Worm (Caenorhabditis elegans): ENCODE measurements around the gene frpr-5.

frpr-5 gene

DNA sequence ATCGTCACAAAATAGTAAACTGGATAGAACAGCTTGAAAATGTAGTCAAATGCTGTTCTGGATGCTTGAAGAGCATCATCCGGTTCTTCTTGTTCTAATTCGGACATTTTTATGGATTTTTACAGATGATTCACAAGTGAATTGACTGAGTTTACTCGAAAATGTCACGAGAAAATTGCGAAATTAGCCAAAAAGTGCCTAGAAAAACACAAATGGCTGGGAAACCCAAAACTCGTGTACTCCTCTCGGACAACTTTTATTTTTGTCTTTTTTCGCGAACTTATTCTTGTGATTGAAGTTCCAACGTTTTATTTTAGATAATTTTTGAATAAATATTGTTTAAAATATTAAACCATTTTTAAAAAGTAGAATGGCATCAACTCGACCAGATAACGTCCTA is 15.7 kb upstream of the frpr-5 start, which contains the start of the genes C56A3.4 and C56A3.5:
Gene C56A3.4 (minus strand): TSS at position 154 of the 400 bp plus-strand sequence.
Gene C56A3.5 (plus strand): TSS at position 367 of the 400 bp plus-strand sequence.
- TF ChIP-seq unc-62 (GFP tag; optimal IDR thresholded peaks at IDR 0.05): no peak

DNA sequence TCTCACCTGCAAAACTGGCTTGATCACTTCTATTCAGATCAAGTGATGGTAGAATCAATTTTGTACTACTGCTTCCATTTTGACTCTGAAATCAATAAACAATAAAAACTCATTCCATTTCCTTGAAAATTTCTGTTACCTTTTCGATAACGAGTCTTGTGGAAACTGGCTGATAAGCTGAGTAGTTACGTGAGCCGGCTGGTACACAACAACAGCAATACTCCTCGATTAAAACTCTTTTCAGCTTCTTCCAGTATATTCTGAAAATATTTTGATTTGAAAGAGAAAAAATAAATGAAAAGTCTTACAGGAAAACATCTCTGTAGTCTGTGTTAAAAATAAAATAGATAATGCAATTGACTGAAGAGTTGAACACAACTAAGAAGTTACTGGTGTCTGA is 3.4 kb downstream of the frpr-5 start:
- no peak for TF ChIP-seq unc-62 (GFP tag; optimal IDR thresholded peaks at IDR 0.05)

DNA sequence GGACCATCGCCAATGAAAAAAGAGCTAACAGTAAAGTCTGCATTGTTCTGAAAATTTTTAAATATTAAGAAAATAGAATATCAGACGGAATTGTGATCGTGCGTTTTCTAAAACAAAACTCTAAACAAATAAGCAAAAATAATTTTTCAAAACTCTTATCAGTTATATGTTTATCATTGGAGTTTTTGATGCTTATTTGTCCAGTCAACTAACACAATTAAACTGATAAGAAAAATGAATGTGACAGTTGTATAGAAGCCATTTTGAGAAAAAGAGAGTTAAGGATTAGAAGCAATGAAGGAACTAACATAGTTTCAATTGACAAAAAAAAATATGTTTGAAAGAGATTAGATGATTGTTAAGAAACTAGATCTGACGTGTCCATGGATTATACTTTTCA is 5.2 kb downstream of the frpr-5 start, which contains the start of gene ttr-44:
Gene ttr-44 (minus strand): TSS at position 47 of the 400 bp plus-strand sequence.
- no peak for TF ChIP-seq unc-62 (GFP tag; optimal IDR thresholded peaks at IDR 0.05)

DNA sequence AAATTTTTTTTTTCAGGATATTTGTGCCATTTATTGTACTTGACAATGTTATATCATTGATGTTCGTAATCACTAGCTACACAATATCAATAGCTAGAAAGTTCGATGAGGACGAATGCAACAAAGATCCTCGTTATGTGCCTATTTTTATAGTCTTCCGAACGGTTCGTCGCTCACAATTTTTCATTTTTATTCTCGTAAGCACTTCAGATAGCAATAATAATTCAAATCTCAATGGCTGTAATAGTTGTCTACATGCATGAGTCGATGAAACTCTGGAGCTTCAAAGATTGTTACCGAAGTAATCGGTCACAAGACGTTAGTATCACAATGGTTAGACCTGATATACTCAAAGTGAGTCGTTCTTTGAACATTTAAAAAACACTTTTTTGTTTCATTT is 6.7 kb downstream of the frpr-5 start:
- no peak for TF ChIP-seq unc-62 (GFP tag; optimal IDR thresholded peaks at IDR 0.05)

DNA sequence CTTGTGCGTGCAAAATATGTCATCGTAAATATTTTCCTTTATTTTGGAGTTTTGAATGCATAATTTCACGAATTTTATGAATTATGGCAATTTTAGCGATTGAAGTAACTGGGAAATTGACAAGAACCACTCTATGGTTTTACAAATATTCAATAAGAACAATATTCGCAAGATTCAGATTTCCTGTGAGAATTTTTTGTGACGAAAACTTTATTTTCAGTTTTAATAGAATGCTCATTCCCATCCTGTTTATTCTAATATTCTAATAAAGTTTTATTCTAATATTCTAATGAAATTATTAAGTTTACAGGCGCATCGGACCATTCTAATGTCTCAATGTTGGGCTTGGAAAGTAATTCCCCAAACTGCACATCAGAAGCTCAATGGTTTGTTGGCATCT is 12.7 kb downstream of the frpr-5 start, which contains the start of gene R11G10.3:
Gene R11G10.3 (plus strand): TSS at position 301 of the 400 bp plus-strand sequence.
- TF ChIP-seq unc-62 (GFP tag; optimal IDR thresholded peaks at IDR 0.05): no peak

DNA sequence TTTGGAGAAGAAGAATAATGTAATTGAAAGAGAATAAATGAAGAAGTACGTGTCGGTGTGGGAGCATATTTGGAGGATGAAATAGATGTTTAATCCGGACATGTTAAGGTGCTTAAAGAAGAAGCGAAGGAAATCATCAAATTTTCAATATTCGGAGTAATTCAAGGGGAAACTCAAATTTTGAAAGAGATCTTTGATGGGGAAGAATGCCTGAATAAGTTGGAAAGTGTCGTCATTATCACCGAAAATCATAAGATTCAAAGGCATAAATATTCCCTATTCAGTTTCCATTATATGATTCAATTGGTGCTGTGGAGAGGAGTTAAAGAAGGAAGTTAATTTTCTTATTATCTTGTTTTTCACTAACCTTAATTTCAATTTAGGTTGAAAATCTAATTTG is 20.8 kb downstream of the frpr-5 start, which contains the start of gene semi-1:
Gene semi-1 (minus strand): TSS at position 101 of the 400 bp plus-strand sequence.
- TF ChIP-seq unc-62 (GFP tag; optimal IDR thresholded peaks at IDR 0.05): no peak

DNA sequence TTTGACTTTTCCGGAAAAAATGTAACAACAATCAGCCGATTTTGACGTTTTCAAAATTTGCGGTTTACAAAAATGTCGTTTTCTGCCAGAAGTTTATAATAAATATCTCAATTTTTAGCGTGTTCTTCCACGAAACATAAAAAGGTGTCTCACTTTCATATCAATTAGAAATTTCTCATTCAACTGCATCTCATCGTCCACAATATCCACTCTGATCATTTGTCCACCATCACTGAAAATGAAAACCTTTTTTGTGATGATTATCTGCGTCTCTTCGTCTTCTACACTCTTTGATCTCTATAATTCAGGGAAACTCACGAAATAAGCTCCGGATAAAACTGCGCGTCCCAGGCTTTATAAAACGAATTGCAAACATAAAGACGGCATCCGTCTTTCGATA is 23.4 kb downstream of the frpr-5 start:
- TF ChIP-seq unc-62 (GFP tag; optimal IDR thresholded peaks at IDR 0.05): no peak

DNA sequence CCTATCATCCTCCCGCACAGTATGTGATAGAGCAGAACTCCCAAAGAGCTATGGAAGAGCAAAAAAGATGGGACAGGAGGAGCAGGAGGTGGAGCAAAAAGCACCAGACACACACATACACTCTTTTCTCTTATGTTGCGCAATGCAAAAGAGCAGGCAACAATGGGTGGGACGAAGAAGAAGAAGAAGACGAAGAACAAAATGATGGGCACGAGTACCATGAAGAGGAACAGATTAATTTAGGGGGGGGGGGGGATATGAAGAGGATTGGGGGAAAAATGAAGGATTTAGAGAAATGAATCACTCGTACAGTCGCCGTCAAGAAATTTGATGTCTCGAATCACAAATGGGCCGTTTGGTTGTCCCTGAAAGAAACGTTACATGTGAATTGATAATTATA is 24.3 kb downstream of the frpr-5 start, which contains the start of gene avr-15:
Gene avr-15 (minus strand): TSS at position 101 of the 400 bp plus-strand sequence.
- no peak for TF ChIP-seq unc-62 (GFP tag; optimal IDR thresholded peaks at IDR 0.05)

DNA sequence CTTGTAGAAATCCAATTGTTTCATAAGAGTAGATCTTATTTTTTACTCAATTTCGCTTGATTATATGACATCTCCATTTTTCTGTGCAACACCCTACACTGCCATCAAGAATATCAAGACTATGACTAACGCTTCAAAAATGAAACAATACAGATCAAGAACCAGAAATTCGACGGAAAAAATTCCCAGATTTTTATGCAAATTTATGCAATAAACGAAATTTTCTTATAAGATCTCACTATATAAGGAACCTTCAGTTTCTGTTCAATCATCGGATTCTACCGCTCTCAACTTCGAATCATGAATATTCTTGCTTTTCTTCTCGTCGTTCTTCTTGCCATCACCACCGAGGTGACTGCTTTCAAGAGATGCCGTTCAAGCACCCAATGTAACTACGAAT is 29.6 kb downstream of the frpr-5 start, which contains the start of gene R11G10.4:
Gene R11G10.4 (plus strand): TSS at position 301 of the 400 bp plus-strand sequence.
- TF ChIP-seq unc-62 (GFP tag; optimal IDR thresholded peaks at IDR 0.05): no peak

DNA sequence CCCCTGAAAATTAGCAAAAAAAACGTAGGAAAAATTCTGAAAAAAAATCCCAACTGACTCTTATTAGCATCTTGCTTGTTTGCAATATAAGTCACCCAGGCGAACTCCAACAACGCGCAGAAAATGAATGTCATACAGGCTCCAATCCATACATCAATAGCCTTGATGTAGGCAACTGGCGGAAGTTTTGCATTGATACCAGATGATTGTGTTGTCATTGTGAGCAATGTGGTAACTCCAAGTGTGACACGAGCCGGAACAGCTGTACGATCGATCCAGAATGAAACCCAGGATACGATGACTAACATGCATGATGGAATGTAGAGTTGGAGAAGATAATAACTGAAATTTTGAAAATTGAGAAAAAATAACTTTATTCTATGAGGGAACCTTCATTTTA is 36.7 kb downstream of the frpr-5 start:
- no peak for TF ChIP-seq unc-62 (GFP tag; optimal IDR thresholded peaks at IDR 0.05)

DNA sequence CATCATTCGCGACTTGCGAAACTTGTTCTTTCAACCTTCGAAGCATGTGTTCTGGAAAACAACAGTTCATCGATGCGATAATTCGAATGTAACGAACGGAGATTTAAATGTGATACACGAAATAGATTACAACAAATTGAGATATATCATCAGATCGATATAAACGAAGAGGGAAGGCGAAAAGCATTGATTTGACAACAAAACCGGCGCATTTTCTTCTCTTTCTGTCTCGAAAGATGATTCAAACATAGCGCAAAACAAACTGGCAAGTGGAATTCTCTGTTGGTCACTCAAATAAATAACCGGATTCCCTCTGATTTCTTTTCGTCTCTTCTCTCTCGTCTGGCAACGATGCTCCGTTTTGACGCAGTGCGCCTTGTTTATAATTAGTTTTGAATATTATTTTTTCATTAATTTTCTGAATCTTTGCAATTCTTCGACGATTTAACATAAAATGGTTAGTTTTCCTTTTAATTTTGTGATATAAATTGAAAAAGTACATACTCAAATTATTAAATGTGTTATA is 38.5 kb downstream of the frpr-5 start, which contains the start of the genes eea-1 and gut-2:
Gene eea-1 (minus strand): TSS at position 51 of the 526 bp plus-strand sequence.
Gene gut-2 (plus strand): TSS at position 369 of the 526 bp plus-strand sequence.
- no peak for TF ChIP-seq unc-62 (GFP tag; optimal IDR thresholded peaks at IDR 0.05)

DNA sequence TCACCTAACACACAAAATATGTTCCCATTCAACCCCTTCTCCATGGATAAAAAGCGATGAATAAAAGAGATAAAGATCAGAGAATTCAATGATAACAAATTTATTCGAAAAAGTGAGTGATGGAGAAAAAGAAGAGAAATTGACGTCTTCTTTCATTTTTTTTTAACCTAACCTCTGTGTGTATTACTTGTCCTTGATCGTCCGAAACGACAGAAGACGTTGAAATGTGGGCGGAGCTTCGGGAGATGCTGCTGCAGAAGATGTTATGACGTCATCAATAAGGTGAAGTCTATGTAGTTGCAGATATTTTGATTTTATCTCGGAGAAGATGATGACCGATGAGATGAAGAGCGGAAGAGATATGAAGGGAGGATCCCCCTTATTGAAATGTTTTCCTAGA is 46.1 kb downstream of the frpr-5 start, which contains the start of gene T10G3.3:
Gene T10G3.3 (minus strand): TSS at position 370 of the 400 bp plus-strand sequence.
- no peak for TF ChIP-seq unc-62 (GFP tag; optimal IDR thresholded peaks at IDR 0.05)

DNA sequence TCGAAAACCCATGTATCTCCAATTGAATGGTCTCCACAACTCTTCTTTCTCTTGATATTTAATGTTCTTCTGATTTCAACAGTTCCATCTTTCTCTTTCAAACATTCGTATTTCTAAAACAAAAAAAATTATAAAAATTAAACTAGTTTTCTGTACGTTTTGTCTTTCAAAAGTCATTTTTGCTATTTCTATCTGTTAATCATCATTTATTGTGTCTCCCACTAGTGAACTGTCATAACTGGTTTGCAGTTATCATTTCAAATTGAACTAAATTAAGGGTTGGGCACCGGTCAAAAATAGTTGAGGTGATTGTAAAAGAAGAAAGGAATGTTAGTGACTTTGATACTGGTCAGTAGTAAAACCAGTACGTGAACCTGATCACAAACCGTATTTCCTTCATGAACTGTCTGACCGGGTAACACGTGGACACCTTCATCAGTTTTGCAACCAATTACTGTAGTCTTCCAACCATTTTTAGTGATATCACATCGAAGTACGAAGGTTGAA is 47.6 kb downstream of the frpr-5 start:
- no peak for TF ChIP-seq unc-62 (GFP tag; optimal IDR thresholded peaks at IDR 0.05)

DNA sequence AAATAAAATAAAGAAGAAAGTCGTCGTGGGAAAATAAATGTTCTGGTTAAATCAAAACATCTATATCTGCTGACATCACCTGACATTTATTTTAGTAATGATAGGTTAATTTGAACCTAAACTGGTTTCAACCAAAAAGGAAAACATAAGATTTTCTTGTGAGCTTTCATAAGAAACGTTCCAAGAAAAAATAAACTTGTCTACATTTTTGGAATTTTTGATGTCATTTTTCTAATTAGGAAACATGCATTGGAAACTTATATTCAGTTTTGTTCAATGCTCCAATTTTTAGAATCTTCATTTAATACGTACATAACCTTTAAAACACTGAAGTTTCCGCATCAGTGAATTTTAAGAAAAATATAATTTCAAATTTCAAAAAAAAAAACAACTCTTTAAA is 50.2 kb downstream of the frpr-5 start:
- TF ChIP-seq unc-62 (GFP tag; optimal IDR thresholded peaks at IDR 0.05): no peak

DNA sequence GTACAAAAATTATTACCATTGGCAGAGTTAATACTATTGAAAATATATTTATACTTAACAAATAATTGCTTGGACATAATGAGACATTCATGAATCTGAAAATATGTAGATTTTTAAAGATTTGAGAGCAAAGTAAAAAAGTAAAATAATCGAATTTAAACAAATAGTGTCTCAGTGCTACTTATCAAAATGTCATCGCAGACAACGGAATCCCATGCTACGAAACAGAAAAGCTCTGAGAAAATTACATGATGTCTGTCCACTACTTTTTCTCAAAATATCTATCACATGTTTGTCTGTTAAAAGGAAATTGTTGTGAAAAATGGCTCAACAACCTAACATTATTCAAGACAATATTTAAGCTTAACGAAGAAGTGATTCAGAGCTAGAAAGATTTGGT is 51.6 kb downstream of the frpr-5 start, which contains the start of gene T10G3.4:
Gene T10G3.4 (minus strand): TSS at position 101 of the 400 bp plus-strand sequence.
- TF ChIP-seq unc-62 (GFP tag; optimal IDR thresholded peaks at IDR 0.05): no peak

Measured in whole organism, dauer.